Worm (Caenorhabditis elegans): ENCODE data around the gene Y14H12A.1.

DNA sequence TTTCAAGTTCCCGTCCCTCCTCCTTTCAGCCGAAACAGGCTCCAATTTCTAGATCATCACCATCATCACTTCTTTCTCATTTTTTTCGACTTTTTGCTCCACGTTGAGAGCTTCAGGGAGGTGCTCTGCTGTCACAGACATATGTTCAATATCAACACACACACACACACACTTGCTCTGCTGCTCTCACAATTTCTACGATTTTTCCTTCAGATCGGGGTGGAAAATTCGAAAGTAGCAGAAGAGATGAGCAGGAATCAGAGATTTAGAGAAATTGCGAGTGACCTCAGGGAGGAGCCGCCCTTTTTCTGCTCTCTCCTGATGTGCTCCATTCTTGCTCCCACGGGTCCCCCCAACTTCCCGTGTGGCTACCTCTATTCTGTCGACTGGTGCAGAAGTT, 45.5 kb downstream of the Y14H12A.1 start, which contains the start of gene pqn-48:
- no peak for TF ChIP-seq fos-1 (tag; optimal IDR thresholded peaks at IDR 0.05)
- TF ChIP-seq jun-1 (tag; optimal IDR thresholded peaks at IDR 0.05), result no peak
- TF ChIP-seq pqm-1 (tag; optimal IDR thresholded peaks at IDR 0.05), result no peak
- no peak for TF ChIP-seq lin-15B (tag; optimal IDR thresholded peaks at IDR 0.05)
- TF ChIP-seq aha-1 (tag), result no peak
- no peak for TF ChIP-seq D1046.2 (GFP tag; IDR thresholded peaks at IDR 0.05)
- TF ChIP-seq Y105C5A.15 (GFP tag; IDR thresholded peaks at IDR 0.05), result no peak
- TF ChIP-seq lin-39 (tag; optimal IDR thresholded peaks at IDR 0.05), result no peak
- TF ChIP-seq vab-7 (GFP tag; IDR thresholded peaks at IDR 0.05), result no peak
- no peak for TF ChIP-seq zip-11 (GFP tag; IDR thresholded peaks at IDR 0.05)
- no peak for TF ChIP-seq dmd-6 (GFP tag; IDR thresholded peaks at IDR 0.05)
- TF ChIP-seq mxl-3 (GFP tag; optimal IDR thresholded peaks at IDR 0.05), result no peak
- no peak for TF ChIP-seq arid-1 (GFP tag; conservative IDR thresholded peaks at IDR 0.05)

Data from whole organism, L4 larva.